Worm (Caenorhabditis elegans): ENCODE measurements around the gene dyf-18.

Gene dyf-18

ce11 chrIV:11755907-11756306, 45.1 kb downstream of the dyf-18 start, which contains the start of gene T12A7.9:
Gene T12A7.9 (minus strand): TSS chrIV:11756007.
- TF ChIP-seq ztf-4 (tag; optimal IDR thresholded peaks at IDR 0.05) (no peak), snpc-4 (tag; optimal IDR thresholded peaks at IDR 0.05) (no peak), fos-1 (tag; optimal IDR thresholded peaks at IDR 0.05) (no peak), unc-39 (tag; optimal IDR thresholded peaks at IDR 0.05) (no peak), nhr-237 (tag; optimal IDR thresholded peaks at IDR 0.05) (no peak), Y55F3AM.14 (GFP tag; optimal IDR thresholded peaks at IDR 0.05) (no peak), F13H6.1 (tag; optimal IDR thresholded peaks at IDR 0.05) (no peak), unc-62 (GFP tag; optimal IDR thresholded peaks at IDR 0.05) (no peak), nhr-12 (tag; optimal IDR thresholded peaks at IDR 0.05) (no peak), sma-9 (GFP tag; optimal IDR thresholded peaks at IDR 0.05) (no peak), sma-9 (tag; optimal IDR thresholded peaks at IDR 0.05) (no peak), nhr-11 (tag; optimal IDR thresholded peaks at IDR 0.05) (no peak), ceh-82 (tag; optimal IDR thresholded peaks at IDR 0.05) (no peak), nhr-21 (tag; optimal IDR thresholded peaks at IDR 0.05) (no peak), alr-1 (tag; optimal IDR thresholded peaks at IDR 0.05) (no peak)

ce11 chrIV:11755003-11755402, 46.0 kb downstream of the dyf-18 start, which contains the start of gene T12A7.10:
Gene T12A7.10 (minus strand): TSS chrIV:11755103.
- TF ChIP-seq egl-27 (tag; optimal IDR thresholded peaks at IDR 0.05), result no peak

ce11 chrIV:11754328-11754727, 46.6 kb downstream of the dyf-18 start, which contains the start of gene scl-18:
Gene scl-18 (minus strand): TSS chrIV:11754428.
- no peak for TF ChIP-seq dmd-4 (tag; optimal IDR thresholded peaks at IDR 0.05)
- TF ChIP-seq unc-62 (GFP tag; optimal IDR thresholded peaks at IDR 0.05), result no peak
- TF ChIP-seq nhr-129 (tag; optimal IDR thresholded peaks at IDR 0.05), result no peak

ce11 chrIV:11748852-11749251, 52.1 kb downstream of the dyf-18 start, which contains the start of gene T12A7.6:
Gene T12A7.6 (plus strand): TSS chrIV:11749220.
- TF ChIP-seq nhr-129 (tag; optimal IDR thresholded peaks at IDR 0.05) (peak; percentile 74), C34F6.9 (tag; optimal IDR thresholded peaks at IDR 0.05) (peak; percentile 23), blmp-1 (tag; optimal IDR thresholded peaks at IDR 0.05; ENCODE audit: insufficient read depth) (no peak), sma-9 (GFP tag; optimal IDR thresholded peaks at IDR 0.05) (peak; percentile 33), sma-9 (tag; optimal IDR thresholded peaks at IDR 0.05) (no peak), nhr-23 (tag; optimal IDR thresholded peaks at IDR 0.05) (no peak), F13H6.1 (tag; optimal IDR thresholded peaks at IDR 0.05) (peak; percentile 70), lsy-2 (tag; optimal IDR thresholded peaks at IDR 0.05) (peak in 1 of 2 experiments; percentile 25), ZK546.5 (tag; optimal IDR thresholded peaks at IDR 0.05) (no peak), nhr-6 (tag; optimal IDR thresholded peaks at IDR 0.05) (no peak), ceh-16 (tag; optimal IDR thresholded peaks at IDR 0.05) (no peak), nhr-77 (tag; optimal IDR thresholded peaks at IDR 0.05) (no peak)
